Fruit fly (Drosophila melanogaster) whole organism, wandering third instar larva: Measurements from ENCODE around the gene COX7AL2.

ENCODE experiments used
- Abd-B ChIP-seq: fragments of >200 bp; optimal IDR thresholded peaks from 2 replicates; lab custom pipeline; 2017; ENCODE audit warnings: missing biosample characterization, missing genetic modification characterization
- CG32264 ChIP-seq: fragments of 200-800 bp; sonication (Bioruptor generic); optimal IDR thresholded peaks from 2 replicates; lab custom pipeline; 2016; ENCODE audit warnings: missing biosample characterization, missing genetic modification characterization
- CG9705 ChIP-seq: fragments of 200-800 bp; sonication (Bioruptor generic); optimal IDR thresholded peaks from 2 replicates; lab custom pipeline; 2018; ENCODE audit warnings: missing biosample characterization, mild to moderate bottlenecking, missing genetic modification characterization
- CrebA ChIP-seq: fragments of 200-800 bp; sonication (Bioruptor generic); optimal IDR thresholded peaks from 2 replicates; lab custom pipeline; 2016; ENCODE audit warnings: missing biosample characterization, mild to moderate bottlenecking, missing genetic modification characterization, borderline replicate concordance
- Dfd ChIP-seq: fragments of >200 bp; optimal IDR thresholded peaks from 2 replicates; lab custom pipeline; 2017; ENCODE audit warnings: missing biosample characterization, missing genetic modification characterization
- Dif ChIP-seq: fragments of 200-275, 200-300 bp; sonication (Bioruptor generic); optimal IDR thresholded peaks from 2 replicates; lab custom pipeline; 2018; ENCODE audit warnings: missing biosample characterization, missing genetic modification characterization; ENCODE audit not compliant: partially characterized antibody
- GATAd ChIP-seq: sonication (Bioruptor generic); optimal IDR thresholded peaks from 2 replicates; lab custom pipeline; 2016; ENCODE audit warnings: missing biosample characterization, missing genetic modification characterization
- HLH106 ChIP-seq: fragments of 200-800 bp; optimal IDR thresholded peaks from 3 replicates; lab custom pipeline; 2019; ENCODE audit warnings: missing biosample characterization, mild to moderate bottlenecking, missing genetic modification characterization, moderate library complexity
- Hnf4 ChIP-seq: fragments of 200-800 bp; sonication (Bioruptor generic); optimal IDR thresholded peaks from 2 replicates; lab custom pipeline; 2016; ENCODE audit warnings: missing biosample characterization, mild to moderate bottlenecking, missing genetic modification characterization
- Hr78 ChIP-seq: fragments of >200 bp; optimal IDR thresholded peaks from 2 replicates; lab custom pipeline; 2017; ENCODE audit warnings: missing biosample characterization, missing genetic modification characterization
- Hr83 ChIP-seq: fragments of 200-300 bp; sonication (Bioruptor generic); optimal IDR thresholded peaks from 2 replicates; lab custom pipeline; 2016; ENCODE audit warnings: missing biosample characterization, mild to moderate bottlenecking, missing genetic modification characterization, moderate library complexity; ENCODE audit not compliant: poor library complexity, severe bottlenecking
- Jra ChIP-seq: sonication (Bioruptor generic); optimal IDR thresholded peaks from 2 replicates; lab custom pipeline; 2016; ENCODE audit warnings: missing biosample characterization, missing genetic modification characterization
- Mio ChIP-seq: sonication (Bioruptor generic); optimal IDR thresholded peaks from 2 replicates; lab custom pipeline; 2016; ENCODE audit warnings: missing biosample characterization, missing genetic modification characterization
- Myc ChIP-seq: fragments of >200 bp; optimal IDR thresholded peaks from 2 replicates; lab custom pipeline; 2017
- N ChIP-seq: fragments of >200 bp; optimal IDR thresholded peaks from 2 replicates; lab custom pipeline; 2018; ENCODE audit warnings: missing biosample characterization, missing external identifiers, missing genetic modification characterization
- OdsH ChIP-seq: fragments of 200-800 bp; sonication (Bioruptor generic); optimal IDR thresholded peaks from 2 replicates; lab custom pipeline; 2016; ENCODE audit warnings: missing biosample characterization, mild to moderate bottlenecking, missing genetic modification characterization
- Rel ChIP-seq, 2 experiments: fragments of 200-800 bp; sonication (Bioruptor generic) in 1 of 2; optimal IDR thresholded peaks; 2 replicates in 1 of 2; 3 replicates in 1 of 2; lab custom pipeline; 2016 to 2019; ENCODE audit warnings: mild to moderate bottlenecking in 2 of 2, missing biosample characterization in 2 of 2, missing genetic modification characterization in 2 of 2, moderate library complexity in 1 of 2
- Sp1 ChIP-seq: fragments of 200-800 bp; sonication (Bioruptor generic); optimal IDR thresholded peaks from 3 replicates; lab custom pipeline; 2019; ENCODE audit warnings: missing biosample characterization, mild to moderate bottlenecking, missing genetic modification characterization, moderate library complexity
- Vsx2 ChIP-seq: fragments of 200-300, 225-300 bp; sonication (Bioruptor generic); optimal IDR thresholded peaks from 2 replicates; lab custom pipeline; 2018; ENCODE audit warnings: missing biosample characterization, missing genetic modification characterization; ENCODE audit not compliant: partially characterized antibody
- br ChIP-seq: fragments of 200-800 bp; sonication (Bioruptor generic); optimal IDR thresholded peaks from 2 replicates; lab custom pipeline; 2016; ENCODE audit warnings: missing biosample characterization, missing genetic modification characterization
- brk ChIP-seq: fragments of 200-800 bp; sonication (Bioruptor generic); optimal IDR thresholded peaks from 2 replicates; lab custom pipeline; 2016; ENCODE audit warnings: missing biosample characterization, mild to moderate bottlenecking, missing genetic modification characterization
- dl ChIP-seq, 2 experiments: fragments of 175-275, 200-275 bp in 1 of 2; fragments of 200-275 bp in 1 of 2; sonication (Bioruptor generic); optimal IDR thresholded peaks; lab custom pipeline; 2018; ENCODE audit warnings: mild to moderate bottlenecking in 2 of 2, missing biosample characterization in 2 of 2, missing genetic modification characterization in 2 of 2, moderate library complexity in 2 of 2; ENCODE audit not compliant: partially characterized antibody in 2 of 2, insufficient read depth in 1 of 2
- dmrt93B ChIP-seq: fragments of 200-800 bp; sonication (Bioruptor generic); optimal IDR thresholded peaks from 2 replicates; lab custom pipeline; 2018; ENCODE audit warnings: missing biosample characterization, mild to moderate bottlenecking, missing genetic modification characterization
- dsf ChIP-seq: sonication (Bioruptor generic); optimal IDR thresholded peaks from 2 replicates; lab custom pipeline; 2016; ENCODE audit warnings: missing biosample characterization, missing genetic modification characterization, borderline replicate concordance
- ey ChIP-seq: fragments of 200-800 bp; sonication (Bioruptor generic); optimal IDR thresholded peaks from 2 replicates; lab custom pipeline; 2016; ENCODE audit warnings: missing biosample characterization, missing genetic modification characterization
- foxo ChIP-seq, 2 experiments: fragments of 200-800 bp; sonication (Bioruptor generic); optimal IDR thresholded peaks; 2 replicates in 1 of 2; 3 replicates in 1 of 2; lab custom pipeline; 2016 to 2017; ENCODE audit warnings: missing biosample characterization in 2 of 2, missing genetic modification characterization in 2 of 2
- fru ChIP-seq: fragments of 200-800 bp; sonication (Bioruptor generic); optimal IDR thresholded peaks from 3 replicates; lab custom pipeline; 2016; ENCODE audit warnings: missing biosample characterization, mild to moderate bottlenecking, missing genetic modification characterization
- h ChIP-seq: fragments of 200-800 bp; sonication (Bioruptor generic); optimal IDR thresholded peaks from 3 replicates; lab custom pipeline; 2016; ENCODE audit warnings: missing biosample characterization, mild to moderate bottlenecking, missing genetic modification characterization
- jim ChIP-seq: fragments of 175-275, 200-325 bp; sonication (Bioruptor generic); optimal IDR thresholded peaks from 2 replicates; lab custom pipeline; 2016; ENCODE audit warnings: missing biosample characterization, mild to moderate bottlenecking, missing genetic modification characterization
- lola ChIP-seq: fragments of >200 bp; optimal IDR thresholded peaks from 2 replicates; lab custom pipeline; 2017; ENCODE audit warnings: missing biosample characterization, missing genetic modification characterization
- pan ChIP-seq: fragments of >200 bp; optimal IDR thresholded peaks from 2 replicates; lab custom pipeline; 2017
- psq ChIP-seq: fragments of 200-800 bp; sonication (Bioruptor generic); optimal IDR thresholded peaks from 3 replicates; lab custom pipeline; 2017; ENCODE audit warnings: missing biosample characterization, mild to moderate bottlenecking, missing genetic modification characterization, moderate library complexity
- rgr ChIP-seq: fragments of 200-800 bp; sonication (Bioruptor generic); optimal IDR thresholded peaks from 3 replicates; lab custom pipeline; 2016; ENCODE audit warnings: missing biosample characterization, mild to moderate bottlenecking, missing genetic modification characterization
- sage ChIP-seq: fragments of 200-800 bp; sonication (Bioruptor generic); optimal IDR thresholded peaks from 2 replicates; lab custom pipeline; 2016; ENCODE audit warnings: missing biosample characterization, mild to moderate bottlenecking, missing genetic modification characterization
- sv ChIP-seq: fragments of 200-800 bp; sonication (Bioruptor generic); optimal IDR thresholded peaks from 3 replicates; lab custom pipeline; 2016; ENCODE audit warnings: missing biosample characterization, missing genetic modification characterization
- tai ChIP-seq: sonication (Bioruptor generic); optimal IDR thresholded peaks from 2 replicates; lab custom pipeline; 2016; ENCODE audit warnings: missing biosample characterization, missing genetic modification characterization
- usp ChIP-seq: fragments of >200 bp; optimal IDR thresholded peaks from 2 replicates; lab custom pipeline; 2017; ENCODE audit warnings: missing biosample characterization, missing genetic modification characterization
- woc ChIP-seq: sonication (Bioruptor generic); optimal IDR thresholded peaks from 2 replicates; lab custom pipeline; 2016; ENCODE audit warnings: missing biosample characterization, mild to moderate bottlenecking, missing genetic modification characterization

Gene COX7AL2

DNA sequence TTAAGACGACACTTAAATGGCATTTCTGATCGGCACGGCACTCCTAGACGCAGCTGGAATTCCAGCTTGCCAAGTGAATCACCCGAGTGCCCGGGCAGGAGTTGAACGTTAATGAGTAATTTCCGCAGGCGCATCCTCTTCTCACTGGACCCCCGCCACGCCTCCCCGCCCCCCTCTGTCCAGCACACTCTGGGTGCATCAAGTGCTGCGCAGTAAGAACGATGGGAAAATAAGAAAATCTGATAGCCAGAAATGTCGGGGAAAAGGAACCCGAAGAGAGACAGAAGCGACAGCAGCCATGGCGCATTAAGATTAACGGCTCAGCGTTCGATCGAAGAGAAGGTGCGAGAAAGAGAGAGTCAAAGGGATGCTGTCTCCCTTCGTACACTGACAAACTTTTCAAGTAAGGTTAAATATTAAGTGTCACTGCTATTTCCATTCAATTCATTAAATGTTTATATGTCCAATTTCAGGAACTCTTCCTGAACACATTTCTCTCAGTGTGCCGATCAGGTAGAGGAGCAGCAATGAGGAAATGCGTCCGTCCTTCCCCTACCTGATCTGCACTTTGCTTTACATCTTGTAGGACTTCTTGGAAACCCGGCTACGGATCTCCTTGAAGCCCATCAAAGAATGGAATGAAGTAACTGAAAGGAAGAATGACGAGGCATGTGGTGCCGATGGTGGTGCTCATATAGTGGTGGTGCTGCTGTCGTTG, 33.0 kb downstream of the COX7AL2 start:
- TF ChIP-seq Dif (GFP tag; lab: Kevin White, UChicago) = no peak
- TF ChIP-seq Hr83 (GFP tag; lab: Kevin White, UChicago) = peak; percentile 41
- TF ChIP-seq Mio (GFP tag; lab: Kevin White, UChicago) = peak; percentile 38
- peak; percentile 92 for TF ChIP-seq Rel (GFP tag; optimal IDR thresholded peaks at IDR 0.05; lab: Kevin White, UChicago)
- TF ChIP-seq Rel (tag; optimal IDR thresholded peaks at IDR 0.05; lab: Kevin White, UChicago) = peak; percentile 63
- TF ChIP-seq OdsH (GFP tag; lab: Kevin White, UChicago) = peak; percentile 90
- no peak for TF ChIP-seq lola (GFP tag; lab: Kevin White, UChicago)
- TF ChIP-seq HLH106 = peak; percentile 94
- TF ChIP-seq ey (GFP tag; lab: Kevin White, UChicago) = peak; percentile 96
- peak; percentile 84 for TF ChIP-seq dmrt93B (GFP tag; lab: Kevin White, UChicago)
- peak; percentile 85 for TF ChIP-seq sage (GFP tag; lab: Kevin White, UChicago)
- TF ChIP-seq rgr = peak; percentile 95
- peak; percentile 97 for TF ChIP-seq h (GFP tag; lab: Kevin White, UChicago)
- TF ChIP-seq Jra (GFP tag; lab: Kevin White, UChicago) = peak; percentile 74
- TF ChIP-seq Sp1 (GFP tag; lab: Kevin White, UChicago) = peak; percentile 90
- peak; percentile 71 to 97 for TF ChIP-seq foxo (GFP tag; optimal IDR thresholded peaks at IDR 0.05; lab: Kevin White, UChicago)
- TF ChIP-seq Dfd (GFP tag; lab: Kevin White, UChicago) = peak; percentile 57
- no peak for TF ChIP-seq Myc
- TF ChIP-seq pan (lab: Kevin White, UChicago) = no peak
- TF ChIP-seq Hr78 = no peak
- no peak for TF ChIP-seq GATAd (GFP tag; lab: Kevin White, UChicago)
- peak; percentile 92 for TF ChIP-seq br (GFP tag; lab: Kevin White, UChicago)
- peak; percentile 98 for TF ChIP-seq psq (GFP tag; lab: Kevin White, UChicago)
- peak; percentile 94 for TF ChIP-seq Hnf4
- TF ChIP-seq sv (GFP tag; lab: Kevin White, UChicago) = peak; percentile 54
- TF ChIP-seq fru (GFP tag; lab: Kevin White, UChicago) = peak; percentile 97
- no peak for TF ChIP-seq jim (GFP tag; lab: Kevin White, UChicago)
- no peak for TF ChIP-seq dl (GFP tag; optimal IDR thresholded peaks at IDR 0.05; lab: Kevin White, UChicago; ENCODE audit: insufficient read depth in 1 of 2, partially characterized antibody in 2 of 2)
- no peak for TF ChIP-seq N
- no peak for TF ChIP-seq Vsx2 (GFP tag; lab: Kevin White, UChicago)
- TF ChIP-seq tai = peak; percentile 88
- TF ChIP-seq dsf (GFP tag; lab: Kevin White, UChicago) = peak; percentile 15
- TF ChIP-seq CG32264 (GFP tag; lab: Kevin White, UChicago) = peak; percentile 88
- peak; percentile 97 for TF ChIP-seq woc (GFP tag; lab: Kevin White, UChicago)
- TF ChIP-seq usp (GFP tag; lab: Kevin White, UChicago) = no peak
- peak; percentile 89 for TF ChIP-seq brk (GFP tag; lab: Kevin White, UChicago)
- peak; percentile 68 for TF ChIP-seq CrebA
- peak; percentile 87 for TF ChIP-seq CG9705
- TF ChIP-seq Abd-B (GFP tag; lab: Kevin White, UChicago) = no peak

DNA sequence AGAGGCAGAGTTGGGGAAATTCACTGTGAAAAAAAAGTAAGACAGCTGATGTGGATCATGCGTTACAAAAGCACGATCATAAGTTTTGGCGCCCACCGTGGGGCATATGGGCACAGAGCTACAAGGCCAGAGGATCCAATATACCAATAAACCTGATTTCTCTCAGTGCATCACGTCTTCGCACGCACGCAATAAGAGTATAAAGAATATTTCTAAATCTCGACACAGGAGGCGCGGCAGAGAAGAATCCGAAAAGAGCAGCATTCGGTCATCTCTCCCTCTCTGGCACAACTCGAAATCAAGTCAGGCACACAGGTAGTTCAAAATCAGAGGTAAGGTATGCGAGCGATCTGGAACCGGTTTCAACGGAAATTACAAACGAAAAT, 34.2 kb downstream of the COX7AL2 start:
- TF ChIP-seq Dfd (GFP tag; lab: Kevin White, UChicago) (no peak), Rel (GFP tag; optimal IDR thresholded peaks at IDR 0.05; lab: Kevin White, UChicago) (peak; percentile 67), Rel (tag; optimal IDR thresholded peaks at IDR 0.05; lab: Kevin White, UChicago) (peak; percentile 71), Dif (GFP tag; lab: Kevin White, UChicago) (peak; percentile 32), dmrt93B (GFP tag; lab: Kevin White, UChicago) (peak; percentile 86), Hr78 (no peak), woc (GFP tag; lab: Kevin White, UChicago) (peak; percentile 94), GATAd (GFP tag; lab: Kevin White, UChicago) (no peak), CG9705 (peak; percentile 71), HLH106 (peak; percentile 92), rgr (peak; percentile 86), ey (GFP tag; lab: Kevin White, UChicago) (peak; percentile 93), dl (GFP tag; optimal IDR thresholded peaks at IDR 0.05; lab: Kevin White, UChicago; ENCODE audit: insufficient read depth in 1 of 2, partially characterized antibody in 2 of 2) (peak in 1 of 2 experiments; percentile 57), sage (GFP tag; lab: Kevin White, UChicago) (peak; percentile 62), Sp1 (GFP tag; lab: Kevin White, UChicago) (peak; percentile 93), Vsx2 (GFP tag; lab: Kevin White, UChicago) (peak; percentile 53), psq (GFP tag; lab: Kevin White, UChicago) (peak; percentile 95), brk (GFP tag; lab: Kevin White, UChicago) (peak; percentile 63), Hr83 (GFP tag; lab: Kevin White, UChicago) (peak; percentile 72), jim (GFP tag; lab: Kevin White, UChicago) (peak; percentile 85), usp (GFP tag; lab: Kevin White, UChicago) (no peak), CG32264 (GFP tag; lab: Kevin White, UChicago) (peak; percentile 68), tai (no peak), fru (GFP tag; lab: Kevin White, UChicago) (peak; percentile 97), br (GFP tag; lab: Kevin White, UChicago) (peak; percentile 97), pan (lab: Kevin White, UChicago) (no peak), Abd-B (GFP tag; lab: Kevin White, UChicago) (no peak), lola (GFP tag; lab: Kevin White, UChicago) (no peak), Myc (no peak), sv (GFP tag; lab: Kevin White, UChicago) (peak; percentile 73), OdsH (GFP tag; lab: Kevin White, UChicago) (peak; percentile 88), h (GFP tag; lab: Kevin White, UChicago) (peak; percentile 93), Mio (GFP tag; lab: Kevin White, UChicago) (peak; percentile 34), CrebA (no peak), Jra (GFP tag; lab: Kevin White, UChicago) (peak; percentile 87), foxo (GFP tag; optimal IDR thresholded peaks at IDR 0.05; lab: Kevin White, UChicago) (peak; percentile 87 to 92), N (no peak), dsf (GFP tag; lab: Kevin White, UChicago) (peak; percentile 61), Hnf4 (peak; percentile 77)
